Fruit fly (Drosophila melanogaster) whole organism, prepupa: ENCODE measurements around the gene CG4374.

Source experiments
- Blimp-1 ChIP-seq: fragments of 200-800 bp; sonication (Bioruptor generic); optimal IDR thresholded peaks from 3 replicates; lab custom pipeline; 2017; ENCODE audit warnings: missing biosample characterization, missing genetic modification characterization, mild to moderate bottlenecking, moderate library complexity, missing genetic modification reagents
- CG10631 ChIP-seq: fragments of 200-800 bp; sonication (Bioruptor generic); optimal IDR thresholded peaks from 2 replicates; lab custom pipeline; 2016; ENCODE audit warnings: missing biosample characterization, missing genetic modification characterization
- CG10669 ChIP-seq: fragments of 200-800 bp; sonication (Bioruptor generic); optimal IDR thresholded peaks from 3 replicates; lab custom pipeline; 2018; ENCODE audit warnings: missing biosample characterization, mild to moderate bottlenecking, missing genetic modification characterization, moderate library complexity
- CG11294 ChIP-seq: fragments of 200-800 bp; sonication (Bioruptor generic); IDR thresholded peaks from 2 replicates; pipeline ENCODE4 v1.3.6; 2022; ENCODE audit warnings: missing biosample characterization, missing genetic modification characterization
- CG11762 ChIP-seq: fragments of 200-800 bp; sonication (Bioruptor generic); optimal IDR thresholded peaks from 3 replicates; lab custom pipeline; 2016; ENCODE audit warnings: missing biosample characterization, missing genetic modification characterization; ENCODE audit not compliant: insufficient read depth
- CG11902 ChIP-seq: fragments of 200-800 bp; sonication (Bioruptor generic); optimal IDR thresholded peaks from 3 replicates; lab custom pipeline; 2016; ENCODE audit warnings: missing biosample characterization, missing genetic modification characterization
- CG15336 ChIP-seq: fragments of 200-800 bp; sonication (Bioruptor generic); IDR thresholded peaks from 2 replicates; pipeline ENCODE4 v1.3.6; 2022; ENCODE audit warnings: missing biosample characterization, missing genetic modification characterization
- CG31627 ChIP-seq: fragments of 200-800 bp; sonication (Bioruptor generic); optimal IDR thresholded peaks from 3 replicates; lab custom pipeline; 2016; ENCODE audit warnings: missing biosample characterization, missing genetic modification characterization
- CG32006 ChIP-seq: fragments of 200-800 bp; sonication (Bioruptor generic); optimal IDR thresholded peaks from 3 replicates; lab custom pipeline; 2017; ENCODE audit warnings: missing biosample characterization, mild to moderate bottlenecking, missing genetic modification characterization
- CG34406 ChIP-seq: fragments of 200-800 bp; sonication (Bioruptor generic); optimal IDR thresholded peaks from 3 replicates; lab custom pipeline; 2016; ENCODE audit warnings: missing biosample characterization, missing genetic modification characterization
- CG3919 ChIP-seq: fragments of 200-800 bp; sonication (Bioruptor generic); optimal IDR thresholded peaks from 3 replicates; lab custom pipeline; 2016; ENCODE audit warnings: missing biosample characterization, missing genetic modification characterization
- CG4318 ChIP-seq: fragments of 200-800 bp; sonication (Bioruptor generic); optimal IDR thresholded peaks from 3 replicates; lab custom pipeline; 2017; ENCODE audit warnings: missing biosample characterization, mild to moderate bottlenecking, missing genetic modification characterization
- CG6163 ChIP-seq: fragments of 200-800 bp; sonication (Bioruptor generic); IDR thresholded peaks from 3 replicates; pipeline ENCODE4 v1.3.6; 2022; ENCODE audit warnings: missing biosample characterization, missing genetic modification characterization
- CG6276 ChIP-seq: fragments of 200-800 bp; sonication (Bioruptor generic); optimal IDR thresholded peaks from 2 replicates; lab custom pipeline; 2017; ENCODE audit warnings: missing biosample characterization, mild to moderate bottlenecking, missing genetic modification characterization
- CG8119 ChIP-seq: fragments of 200-800 bp; sonication (Bioruptor generic); IDR thresholded peaks from 3 replicates; pipeline ENCODE4 v1.3.6; 2022; ENCODE audit warnings: missing biosample characterization, missing genetic modification characterization
- CG8632 ChIP-seq: fragments of 200-800 bp; sonication (Bioruptor generic); optimal IDR thresholded peaks from 3 replicates; lab custom pipeline; 2016; ENCODE audit warnings: missing biosample characterization, missing genetic modification characterization
- CG9139 ChIP-seq: fragments of 200-800 bp; sonication (Bioruptor generic); optimal IDR thresholded peaks from 3 replicates; lab custom pipeline; 2017; ENCODE audit warnings: missing biosample characterization, mild to moderate bottlenecking, missing genetic modification characterization
- Eip75B ChIP-seq: fragments of 200-800 bp; sonication (Bioruptor generic); optimal IDR thresholded peaks from 3 replicates; lab custom pipeline; 2016; ENCODE audit warnings: missing biosample characterization, missing genetic modification characterization
- Eip78C ChIP-seq: fragments of 200-800 bp; sonication (Bioruptor generic); peaks from one replicate; lab custom pipeline; 2016; ENCODE audit warnings: missing biosample characterization, missing genetic modification characterization
- Eip93F ChIP-seq: fragments of 200-800 bp; sonication (Bioruptor generic); optimal IDR thresholded peaks from 2 replicates; lab custom pipeline; 2016; ENCODE audit warnings: missing biosample characterization, mild to moderate bottlenecking, missing genetic modification characterization
- Ets21C ChIP-seq: fragments of 200-800 bp; sonication (Bioruptor generic); optimal IDR thresholded peaks from 3 replicates; lab custom pipeline; 2016; ENCODE audit warnings: missing biosample characterization, missing genetic modification characterization
- Gug ChIP-seq: fragments of 200-800 bp; sonication (Bioruptor generic); IDR thresholded peaks from 2 replicates; pipeline ENCODE4 v1.3.6; 2022; ENCODE audit warnings: missing biosample characterization, missing genetic modification characterization
- Hr38 ChIP-seq: sonication (Bioruptor generic); optimal IDR thresholded peaks from 2 replicates; lab custom pipeline; 2016; ENCODE audit warnings: missing biosample characterization, missing genetic modification characterization
- Hr39 ChIP-seq: fragments of 200-800 bp; sonication (Bioruptor generic); optimal IDR thresholded peaks from 2 replicates; lab custom pipeline; 2016; ENCODE audit warnings: missing biosample characterization, missing genetic modification characterization
- Hr4 ChIP-seq: fragments of 200-800 bp; sonication (Bioruptor generic); optimal IDR thresholded peaks from 3 replicates; lab custom pipeline; 2016; ENCODE audit warnings: missing biosample characterization, missing genetic modification characterization
- Lpt ChIP-seq: fragments of 200-800 bp; sonication (Bioruptor generic); optimal IDR thresholded peaks from 3 replicates; lab custom pipeline; 2016; ENCODE audit warnings: missing biosample characterization, missing genetic modification characterization
- Met ChIP-seq: fragments of 200-800 bp; sonication (Bioruptor generic); optimal IDR thresholded peaks from 3 replicates; lab custom pipeline; 2016; ENCODE audit warnings: missing biosample characterization, missing genetic modification characterization
- OdsH ChIP-seq: fragments of 200-800 bp; sonication (Bioruptor generic); optimal IDR thresholded peaks from 3 replicates; lab custom pipeline; 2016; ENCODE audit warnings: missing biosample characterization, missing genetic modification characterization
- Smox ChIP-seq: fragments of 200-800 bp; sonication (Bioruptor generic); optimal IDR thresholded peaks from 3 replicates; lab custom pipeline; 2016; ENCODE audit warnings: missing biosample characterization, missing genetic modification characterization
- Sox102F ChIP-seq: fragments of 200-800 bp; sonication (Bioruptor generic); optimal IDR thresholded peaks from 2 replicates; lab custom pipeline; 2016; ENCODE audit warnings: missing biosample characterization, mild to moderate bottlenecking, missing genetic modification characterization
- Sox14 ChIP-seq: fragments of 200-800 bp; sonication (Bioruptor generic); optimal IDR thresholded peaks from 3 replicates; lab custom pipeline; 2016; ENCODE audit warnings: missing biosample characterization, missing genetic modification characterization
- cyc ChIP-seq: fragments of 200-800 bp; sonication (Bioruptor generic); optimal IDR thresholded peaks from 3 replicates; lab custom pipeline; 2016; ENCODE audit warnings: missing biosample characterization, missing genetic modification characterization
- dac ChIP-seq: fragments of 200-800 bp; sonication (Bioruptor generic); optimal IDR thresholded peaks from 2 replicates; lab custom pipeline; 2017; ENCODE audit warnings: missing biosample characterization, mild to moderate bottlenecking, missing genetic modification characterization
- dsx ChIP-seq: fragments of 200-800 bp; optimal IDR thresholded peaks from 3 replicates; lab custom pipeline; 2019; ENCODE audit warnings: missing biosample characterization, mild to moderate bottlenecking, missing genetic modification characterization, moderate library complexity; ENCODE audit not compliant: poor library complexity, severe bottlenecking
- eg ChIP-seq: fragments of 200-800 bp; sonication (Bioruptor generic); IDR thresholded peaks from 3 replicates; pipeline ENCODE4 v1.3.6; 2022; ENCODE audit warnings: missing biosample characterization, missing genetic modification characterization
- fd59A ChIP-seq: fragments of 200-800 bp; sonication (Bioruptor generic); optimal IDR thresholded peaks from 2 replicates; lab custom pipeline; 2017; ENCODE audit warnings: missing biosample characterization, mild to moderate bottlenecking, missing genetic modification characterization, missing genetic modification reagents
- fd85E ChIP-seq: fragments of 200-800 bp; sonication (Bioruptor generic); optimal IDR thresholded peaks from 3 replicates; lab custom pipeline; 2016; ENCODE audit warnings: missing biosample characterization, missing genetic modification characterization
- fkh ChIP-seq: fragments of 200-800 bp; sonication (Bioruptor generic); optimal IDR thresholded peaks from 3 replicates; lab custom pipeline; 2017; ENCODE audit warnings: missing biosample characterization, mild to moderate bottlenecking, missing genetic modification characterization, moderate library complexity
- lz ChIP-seq: fragments of 200-800 bp; sonication (Bioruptor generic); optimal IDR thresholded peaks from 3 replicates; lab custom pipeline; 2016; ENCODE audit warnings: missing biosample characterization, missing genetic modification characterization
- net ChIP-seq: fragments of 200-800 bp; sonication (Bioruptor generic); optimal IDR thresholded peaks from 3 replicates; lab custom pipeline; 2016; ENCODE audit warnings: missing biosample characterization, missing genetic modification characterization
- pdm3 ChIP-seq: fragments of 200-800 bp; sonication (Bioruptor generic); optimal IDR thresholded peaks from 3 replicates; lab custom pipeline; 2016; ENCODE audit warnings: missing biosample characterization, missing genetic modification characterization
- spab ChIP-seq: fragments of 200-800 bp; sonication (Bioruptor generic); optimal IDR thresholded peaks from 2 replicates; lab custom pipeline; 2017; ENCODE audit warnings: missing biosample characterization, mild to moderate bottlenecking, missing genetic modification characterization, missing genetic modification reagents
- svp ChIP-seq: fragments of 200-800 bp; sonication (Bioruptor generic); peaks from one replicate; lab custom pipeline; 2016; ENCODE audit warnings: missing biosample characterization, missing genetic modification characterization
- topi ChIP-seq: fragments of 200-800 bp; sonication (Bioruptor generic); optimal IDR thresholded peaks from 3 replicates; lab custom pipeline; 2016; ENCODE audit warnings: missing biosample characterization, missing genetic modification characterization
- vri ChIP-seq: fragments of 200-800 bp; sonication (Bioruptor generic); optimal IDR thresholded peaks from 3 replicates; lab custom pipeline; 2016; ENCODE audit warnings: missing biosample characterization, mild to moderate bottlenecking, missing genetic modification characterization

Gene CG4374

dm6 chr3R:23508304-23508703 is 36.2 kb upstream of the CG4374 start (continued):
- no peak for TF ChIP-seq fkh
- TF ChIP-seq Sox14: peak; percentile 24
- TF ChIP-seq dsx (GFP tag; lab: Kevin White, UChicago): peak; percentile 24
- peak; percentile 38; the same call in 1 of the 2 replicates for TF ChIP-seq CG15336 (GFP tag; lab: Robert Waterston, UW)
- peak; percentile 47 for TF ChIP-seq CG31627 (GFP tag; lab: Kevin White, UChicago)
- TF ChIP-seq CG6163 (GFP tag; lab: Robert Waterston, UW): peak; percentile 76
- TF ChIP-seq Ets21C (GFP tag; lab: Kevin White, UChicago): no peak
- TF ChIP-seq eg (GFP tag; lab: Robert Waterston, UW): peak; percentile 51; the same call in 2 of the 3 replicates
- no peak for TF ChIP-seq Gug (GFP tag; lab: Robert Waterston, UW)
- TF ChIP-seq CG10631 (GFP tag; lab: Kevin White, UChicago): peak; percentile 79
- TF ChIP-seq Met (GFP tag; lab: Kevin White, UChicago): peak; percentile 70
- TF ChIP-seq, all 60 proteins: peak for 49

DNA sequence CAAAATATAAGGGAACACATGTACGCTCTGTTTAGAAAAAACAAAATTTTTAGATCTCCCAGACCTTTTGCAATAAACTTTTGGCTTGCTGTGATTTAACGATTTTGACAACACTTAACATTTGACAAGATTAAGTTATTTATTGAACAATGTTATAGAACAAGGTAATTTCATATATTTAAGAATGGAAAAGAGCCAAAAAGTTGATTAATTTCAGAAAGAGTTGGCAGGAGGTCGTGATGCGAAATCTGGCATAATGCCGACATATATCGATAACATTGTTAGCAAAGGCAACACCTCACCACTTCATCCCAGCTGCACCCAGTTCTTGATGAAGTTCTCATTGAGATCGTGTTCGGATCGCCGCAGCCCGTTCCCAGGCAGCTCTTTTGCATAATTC is 35.3 kb upstream of the CG4374 start, which contains the start of gene CG34289:
TSS of gene CG34289 (minus strand) at position 101 of the 400 bp plus-strand sequence.
- TF ChIP-seq Blimp-1 (GFP tag; lab: Kevin White, UChicago) (no peak), pdm3 (GFP tag; lab: Kevin White, UChicago) (no peak), Hr4 (GFP tag; lab: Kevin White, UChicago) (no peak), CG10669 (GFP tag; lab: Kevin White, UChicago) (no peak), Smox (no peak), Hr38 (GFP tag; lab: Kevin White, UChicago) (no peak), CG11294 (GFP tag; lab: Robert Waterston, UW) (no peak), CG9139 (GFP tag; lab: Kevin White, UChicago) (no peak)

dm6 chr3R:23504760-23505159 is 32.7 kb upstream of the CG4374 start:
- TF ChIP-seq Hr4 (GFP tag; lab: Kevin White, UChicago) (peak; percentile 69), Eip93F (GFP tag; lab: Kevin White, UChicago) (no peak), Eip78C (GFP tag; lab: Kevin White, UChicago) (peak; percentile 90), CG11294 (GFP tag; lab: Robert Waterston, UW) (no peak), CG6163 (GFP tag; lab: Robert Waterston, UW) (peak; percentile 40; the same call in 1 of the 3 replicates), fd85E (GFP tag; lab: Kevin White, UChicago) (no peak), Lpt (GFP tag; lab: Kevin White, UChicago) (peak; percentile 44), CG31627 (GFP tag; lab: Kevin White, UChicago) (peak; percentile 56), topi (GFP tag; lab: Kevin White, UChicago) (peak; percentile 65), CG11762 (peak; percentile 25), Hr39 (GFP tag; lab: Kevin White, UChicago) (peak; percentile 53), dac (GFP tag; lab: Kevin White, UChicago) (peak; percentile 10), eg (GFP tag; lab: Robert Waterston, UW) (peak; percentile 60; the same call in 2 of the 3 replicates), Sox14 (peak; percentile 49), CG10631 (GFP tag; lab: Kevin White, UChicago) (peak; percentile 22), spab (GFP tag; lab: Kevin White, UChicago) (no peak), Smox (peak; percentile 54), Sox102F (GFP tag; lab: Kevin White, UChicago) (peak; percentile 54), CG34406 (GFP tag; lab: Kevin White, UChicago) (peak; percentile 28), CG3919 (GFP tag; lab: Kevin White, UChicago) (peak; percentile 44), CG4318 (GFP tag; lab: Kevin White, UChicago) (peak; percentile 31), CG32006 (peak; percentile 81), Eip75B (GFP tag; lab: Kevin White, UChicago) (peak; percentile 22), Ets21C (GFP tag; lab: Kevin White, UChicago) (peak; percentile 36), CG6276 (GFP tag; lab: Kevin White, UChicago) (peak; percentile 82), CG11902 (GFP tag; lab: Kevin White, UChicago) (no peak), Blimp-1 (GFP tag; lab: Kevin White, UChicago) (no peak), pdm3 (GFP tag; lab: Kevin White, UChicago) (peak; percentile 60), dsx (GFP tag; lab: Kevin White, UChicago) (no peak), OdsH (GFP tag; lab: Kevin White, UChicago) (peak; percentile 26), Gug (GFP tag; lab: Robert Waterston, UW) (0 out of 2 replicates have a peak, but pooled peaks have one; percentile 11), svp (GFP tag; lab: Kevin White, UChicago) (peak; percentile 87), CG15336 (GFP tag; lab: Robert Waterston, UW) (peak; percentile 87), cyc (GFP tag; lab: Kevin White, UChicago) (peak; percentile 49), CG8119 (GFP tag; lab: Robert Waterston, UW) (peak; percentile 86), Met (GFP tag; lab: Kevin White, UChicago) (peak; percentile 69), vri (GFP tag; lab: Kevin White, UChicago) (peak; percentile 36), fd59A (GFP tag; lab: Kevin White, UChicago) (no peak), net (GFP tag; lab: Kevin White, UChicago) (peak; percentile 46), CG8632 (no peak), lz (GFP tag; lab: Kevin White, UChicago) (peak; percentile 60)
